Worm (Caenorhabditis elegans) whole organism, mixed stage, embryonic: ENCODE data around the gene gpr-1.

Experiments
- M03D4.4 ChIP-seq: sonication (generic microtip); optimal IDR thresholded peaks from 2 replicates; lab custom pipeline; 2017; ENCODE audit warnings: mild to moderate bottlenecking, missing genetic modification characterization, missing compliant biosample characterization
- bed-3 ChIP-seq: fragments of 200-800 bp; sonication (Bioruptor generic); optimal IDR thresholded peaks from 3 replicates; lab custom pipeline; 2018; ENCODE audit warnings: mild to moderate bottlenecking, missing genetic modification characterization, moderate library complexity, missing compliant biosample characterization
- blmp-1 ChIP-seq: fragments of 150-350 bp; optimal IDR thresholded peaks from 2 replicates; lab custom pipeline; 2014; ENCODE audit warnings: missing biosample characterization, missing genetic modification characterization
- ceh-43 ChIP-seq: fragments of 200-800 bp; sonication (Bioruptor generic); optimal IDR thresholded peaks from 2 replicates; lab custom pipeline; 2018; ENCODE audit warnings: mild to moderate bottlenecking, missing genetic modification characterization, moderate library complexity, missing compliant biosample characterization
- ces-1 ChIP-seq: fragments of 150-350 bp; optimal IDR thresholded peaks from 2 replicates; lab custom pipeline; 2014; ENCODE audit warnings: missing biosample characterization, missing genetic modification reagents, missing genetic modification characterization
- cnd-1 ChIP-seq: fragments of 200-800 bp; sonication (Bioruptor generic); optimal IDR thresholded peaks from 2 replicates; lab custom pipeline; 2018; ENCODE audit warnings: mild to moderate bottlenecking, missing genetic modification characterization, missing compliant biosample characterization
- drap-1 ChIP-seq: fragments of 200-800 bp; sonication (Bioruptor generic); optimal IDR thresholded peaks from 3 replicates; lab custom pipeline; 2018; ENCODE audit warnings: mild to moderate bottlenecking, missing genetic modification characterization, missing compliant biosample characterization
- elt-1 ChIP-seq: sonication (generic microtip); optimal IDR thresholded peaks from 2 replicates; lab custom pipeline; 2017; ENCODE audit warnings: missing genetic modification characterization, mild to moderate bottlenecking, missing compliant biosample characterization, antibody characterized with exemption, moderate library complexity, borderline replicate concordance; ENCODE audit not compliant: insufficient read depth
- elt-3 ChIP-seq: fragments of 150-350 bp; optimal IDR thresholded peaks from 2 replicates; lab custom pipeline; 2014; ENCODE audit warnings: missing biosample characterization, missing genetic modification characterization
- flh-1 ChIP-seq: fragments of 200-800 bp; sonication (Bioruptor generic); optimal IDR thresholded peaks from 2 replicates; lab custom pipeline; 2018; ENCODE audit warnings: mild to moderate bottlenecking, missing genetic modification characterization, moderate library complexity, missing compliant biosample characterization
- ham-2 ChIP-seq: fragments of 200-800 bp; sonication (Bioruptor generic); optimal IDR thresholded peaks from 2 replicates; lab custom pipeline; 2018; ENCODE audit warnings: mild to moderate bottlenecking, missing genetic modification characterization, missing compliant biosample characterization
- hlh-1 ChIP-seq: fragments of 150-350 bp; optimal IDR thresholded peaks from 2 replicates; lab custom pipeline; 2014; ENCODE audit warnings: missing biosample characterization, missing genetic modification reagents, missing genetic modification characterization
- lin-32 ChIP-seq: fragments of 200-800 bp; sonication (Bioruptor generic); optimal IDR thresholded peaks from 2 replicates; lab custom pipeline; 2018; ENCODE audit warnings: mild to moderate bottlenecking, missing genetic modification characterization, missing compliant biosample characterization
- lsy-2 ChIP-seq: fragments of 150-350 bp; optimal IDR thresholded peaks from 2 replicates; lab custom pipeline; 2014; ENCODE audit warnings: missing biosample characterization, missing genetic modification characterization
- mab-5 ChIP-seq: fragments of 150-350 bp; optimal IDR thresholded peaks from 2 replicates; lab custom pipeline; 2014; ENCODE audit warnings: missing biosample characterization, missing genetic modification characterization
- mep-1 ChIP-seq: fragments of 150-350 bp; optimal IDR thresholded peaks from 2 replicates; lab custom pipeline; 2017; ENCODE audit warnings: missing biosample characterization, missing genetic modification reagents, missing genetic modification characterization, inconsistent platforms
- mls-2 ChIP-seq: sonication (generic microtip); optimal IDR thresholded peaks from 2 replicates; lab custom pipeline; 2016; ENCODE audit warnings: mild to moderate bottlenecking, missing genetic modification characterization, moderate library complexity, missing compliant biosample characterization
- nhr-12 ChIP-seq: fragments of 150-350 bp; optimal IDR thresholded peaks from 2 replicates; lab custom pipeline; 2014; ENCODE audit warnings: missing biosample characterization, missing genetic modification characterization
- nhr-2 ChIP-seq: fragments of 150-350 bp; optimal IDR thresholded peaks from 2 replicates; lab custom pipeline; 2014; ENCODE audit warnings: missing biosample characterization, missing genetic modification characterization
- nhr-237 ChIP-seq: fragments of 150-350 bp; optimal IDR thresholded peaks from 2 replicates; lab custom pipeline; 2014; ENCODE audit warnings: missing biosample characterization, missing genetic modification characterization
- nhr-28 ChIP-seq: fragments of 150-350 bp; optimal IDR thresholded peaks from 2 replicates; lab custom pipeline; 2014; ENCODE audit warnings: missing biosample characterization, missing genetic modification characterization
- nhr-76 ChIP-seq: sonication (generic microtip); optimal IDR thresholded peaks from 2 replicates; lab custom pipeline; 2017; ENCODE audit warnings: missing biosample characterization, missing genetic modification characterization
- pha-4 ChIP-seq: fragments of 150-350 bp; optimal IDR thresholded peaks from 2 replicates; lab custom pipeline; 2018; ENCODE audit warnings: missing biosample characterization, missing genetic modification reagents, missing genetic modification characterization
- sem-2 ChIP-seq: fragments of 200-800 bp; sonication (Bioruptor generic); optimal IDR thresholded peaks from 2 replicates; lab custom pipeline; 2018; ENCODE audit warnings: mild to moderate bottlenecking, missing genetic modification characterization, missing compliant biosample characterization
- sptf-1 ChIP-seq: sonication (generic microtip); optimal IDR thresholded peaks from 2 replicates; lab custom pipeline; 2017; ENCODE audit warnings: mild to moderate bottlenecking, missing genetic modification characterization, moderate library complexity, missing compliant biosample characterization
- tbx-8 ChIP-seq: fragments of 200-800 bp; sonication (Bioruptor generic); optimal IDR thresholded peaks from 2 replicates; lab custom pipeline; 2018; ENCODE audit warnings: mild to moderate bottlenecking, missing genetic modification characterization, moderate library complexity, missing compliant biosample characterization
- unc-120 ChIP-seq: sonication (generic microtip); optimal IDR thresholded peaks from 2 replicates; lab custom pipeline; 2017; ENCODE audit warnings: missing genetic modification characterization, missing compliant biosample characterization; ENCODE audit not compliant: poor library complexity, severe bottlenecking
- unc-62 ChIP-seq: fragments of 150-350 bp; optimal IDR thresholded peaks from 2 replicates; lab custom pipeline; 2014; ENCODE audit warnings: missing biosample characterization, missing genetic modification reagents, missing genetic modification characterization
- zip-8 ChIP-seq: fragments of 150-350 bp; optimal IDR thresholded peaks from 2 replicates; lab custom pipeline; 2014; ENCODE audit warnings: missing biosample characterization, missing genetic modification characterization

Gene gpr-1

DNA sequence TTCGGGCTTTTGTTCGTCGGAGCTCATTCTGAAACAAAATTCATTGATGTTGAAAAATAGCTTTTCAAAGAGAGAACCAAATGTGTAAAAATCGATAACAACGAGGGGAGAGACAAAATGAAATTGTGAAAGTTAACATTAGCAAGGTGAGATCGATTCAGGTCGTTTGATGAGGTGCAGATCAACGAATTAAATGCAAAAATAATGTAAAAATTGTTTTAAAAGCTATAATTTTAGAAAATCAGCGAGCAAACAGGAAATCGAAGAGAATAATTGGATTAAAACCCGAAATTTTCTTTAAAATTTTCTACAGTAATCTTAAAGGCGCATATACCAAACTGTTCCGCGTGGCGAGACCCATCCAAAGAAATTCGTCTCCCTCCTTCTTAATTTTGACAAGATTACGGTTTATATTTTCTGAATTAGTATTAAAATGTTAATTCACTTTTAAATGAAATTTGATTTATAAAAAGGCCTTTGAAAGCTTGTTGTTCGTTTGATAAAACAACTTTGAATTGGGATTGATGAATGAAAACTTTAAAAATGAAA, 10.2 kb upstream of the gpr-1 start, which contains the start of gene C13G5.2:
Gene C13G5.2 (minus strand): TSS at position 51 of the 549 bp plus-strand sequence.
- TF ChIP-seq lsy-2 (tag; lab: Kevin White, UChicago) (no peak), unc-62 (no peak), hlh-1 (tag; lab: Kevin White, UChicago) (no peak), drap-1 (no peak), sptf-1 (no peak), ceh-43 (no peak), mls-2 (tag; lab: Kevin White, UChicago) (no peak), lin-32 (GFP tag; lab: Kevin White, UChicago) (no peak), nhr-12 (tag; lab: Kevin White, UChicago) (no peak), elt-3 (tag; lab: Kevin White, UChicago) (no peak), nhr-237 (tag; lab: Kevin White, UChicago) (no peak), unc-120 (tag; lab: Kevin White, UChicago) (no peak), sem-2 (no peak)

DNA sequence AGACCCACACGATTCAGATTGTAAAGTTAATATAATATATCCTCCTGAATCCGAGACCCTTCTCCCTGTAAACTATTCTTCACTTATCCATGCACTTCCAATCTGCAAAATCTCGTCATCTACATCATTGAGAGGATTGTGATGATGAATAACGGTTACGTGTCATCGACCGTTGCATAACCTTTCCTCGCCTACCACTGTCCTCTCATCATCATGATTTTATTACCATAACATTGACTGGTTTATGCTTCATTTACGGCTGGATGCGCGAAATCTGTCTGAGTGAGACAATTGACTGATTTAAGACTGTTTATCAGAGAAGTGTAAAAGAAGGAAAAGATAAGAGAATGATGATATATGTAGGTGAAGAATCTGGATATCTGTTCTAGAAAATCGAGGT, 8.5 kb upstream of the gpr-1 start:
- peak; percentile 91 for TF ChIP-seq nhr-2 (tag; lab: Kevin White, UChicago)
- peak; percentile 19 for TF ChIP-seq elt-1 (tag; lab: Kevin White, UChicago)
- TF ChIP-seq drap-1, result no peak
- TF ChIP-seq unc-62, result peak; percentile 49

DNA sequence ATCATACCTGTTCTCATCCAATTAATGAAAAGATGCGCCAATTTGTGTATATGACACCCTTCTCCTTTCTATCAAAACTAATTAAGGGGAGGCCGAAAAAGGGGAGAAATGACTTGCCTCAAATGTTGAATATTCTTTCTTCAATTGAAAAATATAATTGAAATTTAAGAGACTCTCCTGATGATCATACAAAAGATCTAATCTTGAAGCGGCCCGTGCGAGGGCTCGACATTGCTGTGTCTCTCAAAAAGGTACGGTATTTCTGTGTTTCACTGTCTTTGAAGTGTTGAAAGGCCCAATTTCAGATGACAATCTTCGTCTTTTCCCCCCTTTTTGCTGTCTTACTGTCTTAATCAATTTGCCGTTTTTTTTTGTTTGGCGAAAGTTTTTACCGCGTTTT, 7.7 kb upstream of the gpr-1 start:
- TF ChIP-seq lsy-2 (tag; lab: Kevin White, UChicago), result peak; percentile 13
- no peak for TF ChIP-seq blmp-1 (tag; lab: Kevin White, UChicago)
- no peak for TF ChIP-seq bed-3 (GFP tag; lab: Kevin White, UChicago)
- TF ChIP-seq elt-1 (tag; lab: Kevin White, UChicago), result peak; percentile 37
- TF ChIP-seq, all 35 proteins: peak for 2

DNA sequence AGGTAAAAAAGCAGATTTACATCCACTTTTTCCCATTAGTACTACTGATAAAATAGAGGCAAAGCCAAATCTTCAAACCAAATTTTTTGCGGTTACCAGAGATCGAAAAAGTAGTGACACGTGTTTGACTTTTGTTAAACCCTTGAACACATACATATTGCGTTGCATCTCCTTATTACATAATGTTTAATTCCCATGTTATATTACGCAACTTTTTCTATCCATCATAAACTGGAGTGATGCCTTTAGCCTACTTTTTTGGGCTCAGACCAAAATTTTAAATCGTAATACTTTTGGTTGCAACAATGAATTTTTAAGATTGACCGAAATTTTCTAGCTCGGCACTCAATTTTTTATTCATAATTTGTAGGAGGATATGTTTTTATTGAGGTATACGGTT, 6.8 kb upstream of the gpr-1 start:
- TF ChIP-seq unc-120 (tag; lab: Kevin White, UChicago) (no peak), nhr-2 (tag; lab: Kevin White, UChicago) (peak; percentile 36), zip-8 (tag; lab: Kevin White, UChicago) (peak; percentile 92)

DNA sequence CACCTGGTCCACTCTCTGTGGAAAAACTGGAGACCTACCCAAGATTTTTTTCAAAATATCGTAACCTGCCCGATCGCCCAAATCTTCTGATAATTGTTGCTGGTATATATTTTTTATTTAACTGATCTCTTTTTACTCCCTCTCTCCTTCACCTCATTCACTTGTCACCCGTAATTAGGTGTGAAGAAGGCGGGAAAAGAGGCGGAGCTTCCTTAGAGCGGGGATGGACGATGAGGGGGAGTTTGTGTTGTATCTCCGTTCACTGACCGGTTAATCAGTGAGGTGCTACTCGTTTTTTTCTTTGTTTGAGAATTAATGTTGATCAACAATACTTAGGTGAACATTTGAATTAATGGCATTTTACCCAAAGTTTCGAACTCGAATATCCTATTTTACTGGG, 6.3 kb upstream of the gpr-1 start, which contains the start of gene ceh-16:
Gene ceh-16 (plus strand): TSS at position 301 of the 400 bp plus-strand sequence.
- peak; percentile 76 for TF ChIP-seq nhr-2 (tag; lab: Kevin White, UChicago)
- TF ChIP-seq elt-3 (tag; lab: Kevin White, UChicago), result no peak

DNA sequence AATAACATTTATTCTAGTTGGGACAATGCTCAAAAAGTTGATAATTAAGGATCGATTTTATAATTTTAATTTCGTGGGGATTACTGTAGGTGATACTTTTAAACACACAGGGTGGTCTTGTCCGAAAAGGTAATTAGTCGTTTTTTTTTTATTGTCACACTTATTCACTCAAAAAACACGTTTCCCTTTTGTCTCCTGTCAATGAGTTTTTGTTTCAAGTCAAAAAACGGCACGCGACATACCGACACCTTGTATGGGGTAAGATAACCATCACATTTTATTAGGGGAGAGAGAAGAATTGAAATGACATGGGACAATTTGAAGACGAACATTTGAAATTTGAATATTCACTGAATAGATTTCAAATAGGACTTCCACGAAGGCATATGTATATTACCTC, 3.6 kb upstream of the gpr-1 start:
- TF ChIP-seq pha-4 (tag; lab: Kevin White, UChicago), result no peak
- TF ChIP-seq cnd-1 (tag; lab: Kevin White, UChicago), result no peak
- no peak for TF ChIP-seq nhr-2 (tag; lab: Kevin White, UChicago)
- TF ChIP-seq M03D4.4 (tag; lab: Kevin White, UChicago), result no peak
- no peak for TF ChIP-seq nhr-12 (tag; lab: Kevin White, UChicago)
- no peak for TF ChIP-seq mls-2 (tag; lab: Kevin White, UChicago)
- TF ChIP-seq flh-1 (GFP tag; lab: Kevin White, UChicago), result no peak
- no peak for TF ChIP-seq lsy-2 (tag; lab: Kevin White, UChicago)
- no peak for TF ChIP-seq hlh-1 (tag; lab: Kevin White, UChicago)
- TF ChIP-seq lin-32 (GFP tag; lab: Kevin White, UChicago), result no peak
- TF ChIP-seq ham-2, result no peak
- no peak for TF ChIP-seq unc-120 (tag; lab: Kevin White, UChicago)
- no peak for TF ChIP-seq nhr-76
- TF ChIP-seq ceh-43, result no peak
- no peak for TF ChIP-seq tbx-8 (GFP tag; lab: Kevin White, UChicago)
- no peak for TF ChIP-seq elt-3 (tag; lab: Kevin White, UChicago)
- no peak for TF ChIP-seq drap-1
- TF ChIP-seq unc-62, result no peak

DNA sequence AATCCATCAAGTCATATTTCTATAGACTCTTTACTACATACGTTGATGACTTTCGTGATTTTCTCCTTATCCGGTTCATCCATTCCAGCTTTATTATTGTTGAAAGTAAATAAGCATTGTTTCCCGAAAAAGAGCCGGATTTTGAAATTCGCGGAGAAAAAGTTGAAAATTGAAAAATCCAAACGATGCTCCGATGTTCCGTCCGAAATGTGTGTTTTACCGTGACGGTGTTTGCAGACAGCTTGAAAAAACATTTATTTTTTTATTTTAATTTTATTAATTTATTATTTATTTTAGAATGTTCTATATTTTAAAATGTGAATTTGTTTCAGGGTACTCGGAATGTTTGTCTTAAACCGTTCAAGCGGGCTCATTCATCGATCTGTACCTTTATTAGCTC, 2.1 kb downstream of the gpr-1 start, which contains the start of gene dnj-10:
Gene dnj-10 (plus strand): TSS at position 333 of the 400 bp plus-strand sequence.
- TF ChIP-seq mab-5 (tag; lab: Kevin White, UChicago) (no peak), ces-1 (peak; percentile 82), tbx-8 (GFP tag; lab: Kevin White, UChicago) (no peak), lsy-2 (tag; lab: Kevin White, UChicago) (peak; percentile 65), bed-3 (GFP tag; lab: Kevin White, UChicago) (no peak), nhr-28 (tag; lab: Kevin White, UChicago) (no peak), mep-1 (peak; percentile 57), nhr-76 (no peak), nhr-237 (tag; lab: Kevin White, UChicago) (peak; percentile 3), unc-62 (no peak), flh-1 (GFP tag; lab: Kevin White, UChicago) (no peak), nhr-2 (tag; lab: Kevin White, UChicago) (peak; percentile 3), cnd-1 (tag; lab: Kevin White, UChicago) (no peak), blmp-1 (tag; lab: Kevin White, UChicago) (no peak), hlh-1 (tag; lab: Kevin White, UChicago) (no peak), nhr-12 (tag; lab: Kevin White, UChicago) (no peak)
